Fruit fly (Drosophila melanogaster) Kc167 (cell line): Measurements from ENCODE around the gene Obp69a.

Source experiments
- Myc ChIP-seq: fragments of >200 bp; optimal IDR thresholded peaks from 2 replicates; lab custom pipeline; 2017; ENCODE audit warnings: missing external identifiers
- h ChIP-seq: fragments of >200 bp; optimal IDR thresholded peaks from 3 replicates; lab custom pipeline; 2018; ENCODE audit warnings: missing external identifiers
- insv ChIP-seq: fragments of >200 bp; optimal IDR thresholded peaks from 3 replicates; lab custom pipeline; 2018; ENCODE audit warnings: missing external identifiers

DNA sequence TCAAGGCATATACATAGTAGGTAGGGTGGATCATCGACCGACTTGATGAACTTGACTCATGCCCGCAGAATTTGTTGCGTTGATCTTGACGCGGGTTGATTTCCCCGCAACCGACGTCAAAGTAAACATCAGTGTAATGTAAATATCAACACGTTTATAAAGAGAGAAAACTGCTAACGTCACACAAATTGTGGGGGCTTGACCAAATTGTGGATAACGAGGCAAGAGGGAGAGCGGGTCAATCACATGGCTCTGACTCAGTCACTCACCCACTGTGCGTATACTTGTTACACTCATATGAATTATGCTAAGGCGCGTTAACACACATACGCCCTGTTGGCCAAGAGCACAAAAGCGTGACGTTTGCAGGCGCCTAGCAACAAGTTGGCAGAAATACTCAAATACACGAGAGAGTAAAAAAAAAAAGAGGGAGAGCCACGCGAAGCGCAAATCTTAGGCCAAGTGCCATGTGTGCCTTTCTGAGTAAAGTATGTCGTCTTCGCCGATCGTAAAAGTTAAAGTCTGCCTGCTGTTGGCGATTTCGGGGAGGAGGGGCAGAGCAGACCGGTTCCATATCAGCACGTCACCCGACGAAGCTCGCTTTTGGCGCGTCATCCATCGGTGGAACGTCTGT lies 11.1 kb downstream of the Obp69a start:
- TF ChIP-seq h (lab: Kevin White, UChicago) (no peak), Myc (lab: Kevin White, UChicago) (no peak), insv (lab: Kevin White, UChicago) (no peak)
